Fruit fly (Drosophila melanogaster) whole organism, embryonic: ENCODE results near the gene dbr.
A peak's percentile ranks its signal among the peaks of the same experiment; 100 is the strongest.

ENCODE experiments used
- Blimp-1 ChIP-seq: fragments of 200-800 bp; sonication (Bioruptor generic); optimal IDR thresholded peaks from 3 replicates; lab custom pipeline; 2018; ENCODE audit warnings: missing biosample characterization, missing genetic modification characterization, mild to moderate bottlenecking, moderate library complexity, missing genetic modification reagents
- CG11247 ChIP-seq: fragments of 200-800 bp; sonication (Bioruptor generic); IDR thresholded peaks from 2 replicates; pipeline ENCODE4 v1.3.6; 2022; ENCODE audit warnings: missing biosample characterization, missing genetic modification characterization
- CG11504 ChIP-seq: fragments of 200-800 bp; sonication (Bioruptor generic); optimal IDR thresholded peaks from 3 replicates; lab custom pipeline; 2019; ENCODE audit warnings: missing biosample characterization, mild to moderate bottlenecking, missing genetic modification characterization, moderate library complexity
- CG12071 ChIP-seq: fragments of 200-800 bp; sonication (Bioruptor generic); optimal IDR thresholded peaks from 3 replicates; lab custom pipeline; 2018; ENCODE audit warnings: missing biosample characterization, mild to moderate bottlenecking, missing genetic modification characterization
- CG12155 ChIP-seq: fragments of 200-800 bp; sonication (Bioruptor generic); optimal IDR thresholded peaks from 3 replicates; lab custom pipeline; 2016; ENCODE audit warnings: missing biosample characterization, missing genetic modification characterization
- CG12236 ChIP-seq: fragments of 200-800 bp; sonication (Bioruptor generic); optimal IDR thresholded peaks from 2 replicates; lab custom pipeline; 2016; ENCODE audit warnings: missing biosample characterization, missing genetic modification characterization
- CG13894 ChIP-seq: fragments of 200-800 bp; sonication (Bioruptor generic); optimal IDR thresholded peaks from 3 replicates; lab custom pipeline; 2018; ENCODE audit warnings: missing biosample characterization, mild to moderate bottlenecking, missing genetic modification characterization, moderate library complexity
- CG15011 ChIP-seq: fragments of 200-800 bp; sonication (Bioruptor generic); optimal IDR thresholded peaks from 3 replicates; lab custom pipeline; 2018; ENCODE audit warnings: missing biosample characterization, mild to moderate bottlenecking, missing genetic modification characterization
- CG17802 ChIP-seq: fragments of 200-800 bp; sonication (Bioruptor generic); optimal IDR thresholded peaks from 2 replicates; lab custom pipeline; 2018; ENCODE audit warnings: missing biosample characterization, mild to moderate bottlenecking, missing genetic modification characterization, moderate library complexity
- CG18599 ChIP-seq: fragments of 200-800 bp; sonication (Bioruptor generic); optimal IDR thresholded peaks from 3 replicates; lab custom pipeline; 2017; ENCODE audit warnings: missing biosample characterization, missing genetic modification characterization, mild to moderate bottlenecking, moderate library complexity, missing genetic modification reagents
- CG2129 ChIP-seq: fragments of 200-800 bp; sonication (Bioruptor generic); IDR thresholded peaks from 2 replicates; pipeline ENCODE4 v1.3.6; 2022; ENCODE audit warnings: missing biosample characterization, missing genetic modification characterization; ENCODE audit not compliant: partially characterized antibody
- CG30020 ChIP-seq: fragments of 200-800 bp; optimal IDR thresholded peaks from 2 replicates; lab custom pipeline; 2019; ENCODE audit warnings: missing biosample characterization, mild to moderate bottlenecking, missing genetic modification characterization, moderate library complexity
- CG31365 ChIP-seq: fragments of 200-800 bp; sonication (Bioruptor generic); optimal IDR thresholded peaks from 2 replicates; lab custom pipeline; 2018; ENCODE audit warnings: missing biosample characterization, mild to moderate bottlenecking, missing genetic modification characterization
- CG3838 ChIP-seq: fragments of 200-800 bp; sonication (Bioruptor generic); optimal IDR thresholded peaks from 3 replicates; lab custom pipeline; 2016; ENCODE audit warnings: missing biosample characterization, missing genetic modification characterization
- CG4404 ChIP-seq: fragments of 200-800 bp; sonication (Bioruptor generic); IDR thresholded peaks from 2 replicates; pipeline ENCODE4 v1.3.6; 2022; ENCODE audit warnings: missing biosample characterization, missing genetic modification characterization
- CG4854 ChIP-seq: fragments of 200-800 bp; sonication (Bioruptor generic); optimal IDR thresholded peaks from 2 replicates; lab custom pipeline; 2016; ENCODE audit warnings: missing biosample characterization, missing genetic modification characterization, inconsistent platforms
- CG6654 ChIP-seq: fragments of 200-800 bp; sonication (Bioruptor generic); optimal IDR thresholded peaks from 2 replicates; lab custom pipeline; 2017; ENCODE audit warnings: missing biosample characterization, mild to moderate bottlenecking, missing genetic modification characterization
- CG6683 ChIP-seq: fragments of 200-800 bp; sonication (Bioruptor generic); optimal IDR thresholded peaks from 2 replicates; lab custom pipeline; 2017; ENCODE audit warnings: missing biosample characterization, mild to moderate bottlenecking, missing genetic modification characterization, missing genetic modification reagents
- CG7963 ChIP-seq: fragments of 200-800 bp; sonication (Bioruptor generic); IDR thresholded peaks from 3 replicates; pipeline ENCODE4 v1.3.6; 2022; ENCODE audit warnings: missing biosample characterization, missing genetic modification characterization; ENCODE audit not compliant: partially characterized antibody
- CG8089 ChIP-seq: fragments of 200-800 bp; sonication (Bioruptor generic); optimal IDR thresholded peaks from 3 replicates; lab custom pipeline; 2016; ENCODE audit warnings: missing biosample characterization, missing genetic modification characterization
- CG8924 ChIP-seq: fragments of 200-800 bp; optimal IDR thresholded peaks from 3 replicates; lab custom pipeline; 2019; ENCODE audit warnings: missing biosample characterization, mild to moderate bottlenecking, missing genetic modification characterization, moderate library complexity
- Camta ChIP-seq: fragments of 200-800 bp; sonication (Bioruptor generic); optimal IDR thresholded peaks from 2 replicates; lab custom pipeline; 2016; ENCODE audit warnings: missing biosample characterization, missing genetic modification characterization
- Doc2 ChIP-seq: fragments of 200-800 bp; sonication (Bioruptor generic); IDR thresholded peaks from 2 replicates; pipeline ENCODE4 v1.3.6; 2022; ENCODE audit warnings: missing biosample characterization, missing genetic modification characterization
- Drgx ChIP-seq: fragments of 200-800 bp; sonication (Bioruptor generic); IDR thresholded peaks from 2 replicates; pipeline ENCODE4 v1.3.6; 2022; ENCODE audit warnings: missing biosample characterization, missing genetic modification characterization
- Ets65A ChIP-seq: fragments of 200-800 bp; sonication (Bioruptor generic); peaks from one replicate; lab custom pipeline; 2016; ENCODE audit warnings: missing biosample characterization, missing genetic modification characterization
- Fer1 ChIP-seq: fragments of 200-800 bp; sonication (Bioruptor generic); optimal IDR thresholded peaks from 2 replicates; lab custom pipeline; 2017; ENCODE audit warnings: missing biosample characterization, mild to moderate bottlenecking, missing genetic modification characterization
- HLH54F ChIP-seq: fragments of 200-800 bp; sonication (Bioruptor generic); optimal IDR thresholded peaks from 3 replicates; lab custom pipeline; 2016; ENCODE audit warnings: missing biosample characterization, missing genetic modification characterization
- Med ChIP-seq: fragments of 200-800 bp; sonication (Bioruptor generic); peaks from one replicate; lab custom pipeline; 2016; ENCODE audit warnings: missing biosample characterization, missing genetic modification characterization, mild to moderate bottlenecking, inconsistent platforms, moderate library complexity
- Mes4 ChIP-seq: fragments of 200-800 bp; sonication (Bioruptor generic); optimal IDR thresholded peaks from 2 replicates; lab custom pipeline; 2016; ENCODE audit warnings: missing biosample characterization, missing genetic modification characterization
- Myb ChIP-seq: fragments of 200-800 bp; sonication (Bioruptor generic); optimal IDR thresholded peaks from 2 replicates; lab custom pipeline; 2016; ENCODE audit warnings: missing biosample characterization, missing genetic modification characterization
- Scr ChIP-seq: fragments of 200-800 bp; sonication (Bioruptor generic); IDR thresholded peaks from 2 replicates; pipeline ENCODE4 v1.3.6; 2022; ENCODE audit warnings: missing biosample characterization, missing genetic modification characterization; ENCODE audit not compliant: partially characterized antibody
- Side ChIP-seq: fragments of 200-800 bp; sonication (Bioruptor generic); optimal IDR thresholded peaks from 2 replicates; lab custom pipeline; 2016; ENCODE audit warnings: missing biosample characterization, missing genetic modification characterization
- abd-A ChIP-seq: fragments of 200-800 bp; sonication (Bioruptor generic); optimal IDR thresholded peaks from 3 replicates; lab custom pipeline; 2019; ENCODE audit warnings: missing biosample characterization, mild to moderate bottlenecking, missing genetic modification characterization, moderate library complexity
- caup ChIP-seq: fragments of 200-800 bp; sonication (Bioruptor generic); optimal IDR thresholded peaks from 3 replicates; lab custom pipeline; 2017; ENCODE audit warnings: missing biosample characterization, mild to moderate bottlenecking, missing genetic modification characterization, moderate library complexity; ENCODE audit not compliant: severe bottlenecking
- crc ChIP-seq: fragments of 200-800 bp; sonication (Bioruptor generic); optimal IDR thresholded peaks from 2 replicates; lab custom pipeline; 2016; ENCODE audit warnings: missing biosample characterization, missing genetic modification characterization
- ems ChIP-seq: fragments of 200-800 bp; sonication (Bioruptor generic); optimal IDR thresholded peaks from 3 replicates; lab custom pipeline; 2016; ENCODE audit warnings: missing biosample characterization, missing genetic modification characterization
- insv ChIP-seq, 2 experiments: fragments of 200-800 bp; sonication (Bioruptor generic); optimal IDR thresholded peaks; 3 replicates each; lab custom pipeline; 2016 to 2018; ENCODE audit warnings: missing biosample characterization in 2 of 2, missing genetic modification characterization in 2 of 2
- kay ChIP-seq: fragments of 200-800 bp; sonication (Bioruptor generic); optimal IDR thresholded peaks from 2 replicates; lab custom pipeline; 2016; ENCODE audit warnings: missing biosample characterization, missing genetic modification characterization
- lbe ChIP-seq: fragments of 200-800 bp; sonication (Bioruptor generic); optimal IDR thresholded peaks from 2 replicates; lab custom pipeline; 2016; ENCODE audit warnings: missing biosample characterization, mild to moderate bottlenecking, missing genetic modification characterization
- mam ChIP-seq: fragments of 200-800 bp; sonication (Bioruptor generic); optimal IDR thresholded peaks from 3 replicates; lab custom pipeline; 2016; ENCODE audit warnings: missing biosample characterization, missing genetic modification characterization
- p53 ChIP-seq: fragments of 200-800 bp; sonication (Bioruptor generic); optimal IDR thresholded peaks from 2 replicates; lab custom pipeline; 2016; ENCODE audit warnings: missing biosample characterization, missing genetic modification characterization
- peb ChIP-seq: fragments of 200-800 bp; sonication (Bioruptor generic); IDR thresholded peaks from 2 replicates; pipeline ENCODE4 v1.3.6; 2022; ENCODE audit warnings: missing biosample characterization, missing genetic modification characterization
- pho ChIP-seq: fragments of 200-800 bp; sonication (Bioruptor generic); optimal IDR thresholded peaks from 2 replicates; lab custom pipeline; 2016; ENCODE audit warnings: missing biosample characterization, missing genetic modification characterization
- phol ChIP-seq: fragments of 200-800 bp; sonication (Bioruptor generic); optimal IDR thresholded peaks from 3 replicates; lab custom pipeline; 2018; ENCODE audit warnings: missing biosample characterization, mild to moderate bottlenecking, missing genetic modification characterization, moderate library complexity
- sc ChIP-seq, 3 experiments: fragments of >200 bp in 2 of 3; fragments of 200-800 bp in 1 of 3; sonication (Bioruptor generic) in 1 of 3; optimal IDR thresholded peaks; 2 replicates in 2 of 3; 3 replicates in 1 of 3; lab custom pipeline; 2017; ENCODE audit warnings: mild to moderate bottlenecking in 1 of 3, missing biosample characterization in 1 of 3, missing genetic modification characterization in 1 of 3, missing genetic modification reagents in 1 of 3
- sens-2 ChIP-seq: fragments of 200-800 bp; sonication (Bioruptor generic); IDR thresholded peaks from 2 replicates; pipeline ENCODE4 v1.3.6; 2022; ENCODE audit warnings: missing biosample characterization, missing genetic modification characterization
- sob ChIP-seq: fragments of 200-800 bp; sonication (Bioruptor generic); IDR thresholded peaks from 2 replicates; pipeline ENCODE4 v1.3.6; 2022; ENCODE audit warnings: missing biosample characterization, missing genetic modification characterization
- unc-4 ChIP-seq: fragments of 200-800 bp; sonication (Bioruptor generic); IDR thresholded peaks from 2 replicates; pipeline ENCODE4 v1.3.6; 2022; ENCODE audit warnings: missing biosample characterization, missing genetic modification characterization; ENCODE audit not compliant: partially characterized antibody
- unpg ChIP-seq: fragments of 200-800 bp; sonication (Bioruptor generic); optimal IDR thresholded peaks from 3 replicates; lab custom pipeline; 2018; ENCODE audit warnings: missing biosample characterization, mild to moderate bottlenecking, missing genetic modification characterization, moderate library complexity

dbr gene

DNA sequence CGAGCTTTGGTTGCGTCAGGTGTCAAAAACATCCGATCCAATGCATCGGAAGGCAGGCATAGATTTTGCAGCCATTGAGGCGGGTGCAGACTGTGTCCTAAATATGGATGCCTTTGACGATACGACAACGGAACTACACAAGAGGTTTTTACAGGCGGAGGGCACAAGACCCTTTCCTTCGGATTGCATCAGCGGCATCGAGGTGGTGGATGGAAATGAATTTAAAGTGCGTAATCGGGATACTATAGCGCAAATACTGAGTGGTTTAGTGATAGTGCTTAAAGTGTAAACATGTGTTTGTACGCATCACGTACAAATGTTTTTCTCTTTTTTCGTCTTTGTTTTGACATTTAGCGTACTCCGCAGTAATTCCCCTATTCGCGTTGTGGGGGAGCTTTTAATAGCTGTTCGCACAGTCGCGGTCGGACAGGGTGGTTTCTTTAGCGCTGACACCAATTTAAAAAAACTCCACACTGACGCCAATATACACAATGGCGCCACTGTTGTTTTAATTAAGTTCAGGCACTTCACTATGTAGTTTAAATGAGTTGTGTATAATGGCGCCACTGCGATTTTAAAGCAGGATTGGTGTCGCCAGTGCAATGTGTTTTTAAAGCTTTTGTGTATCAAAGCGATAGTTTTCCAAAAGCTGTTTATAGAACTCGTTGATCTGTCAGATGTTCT is 6.6 kb downstream of the dbr start:
- TF ChIP-seq Drgx (GFP tag; lab: Robert Waterston, UW) (0 out of 2 replicates have a peak, but pooled peaks have one; percentile 11), pho (GFP tag; lab: Kevin White, UChicago) (peak; percentile 0), Camta (GFP tag; lab: Kevin White, UChicago) (peak; percentile 39), kay (GFP tag; lab: Kevin White, UChicago) (no peak), Med (GFP tag; lab: Kevin White, UChicago) (peak; percentile 94), phol (tag; lab: Kevin White, UChicago) (peak; percentile 9), Blimp-1 (GFP tag; lab: Kevin White, UChicago) (peak; percentile 16), lbe (peak; percentile 31), CG18599 (GFP tag; lab: Kevin White, UChicago) (peak; percentile 56), CG3838 (no peak), Ets65A (GFP tag; lab: Kevin White, UChicago) (no peak), CG6683 (GFP tag; lab: Kevin White, UChicago) (no peak), CG2129 (GFP tag; lab: Robert Waterston, UW) (no peak), caup (GFP tag; lab: Kevin White, UChicago) (peak; percentile 70), insv (GFP tag; optimal IDR thresholded peaks at IDR 0.05; lab: Kevin White, UChicago) (no peak), CG31365 (tag; lab: Kevin White, UChicago) (peak; percentile 90), CG6654 (no peak), sc (optimal IDR thresholded peaks at IDR 0.05; lab: Kevin White, UChicago) (no peak), sc (GFP tag; optimal IDR thresholded peaks at IDR 0.05; lab: Kevin White, UChicago) (no peak), crc (no peak), mam (GFP tag; lab: Kevin White, UChicago) (peak; percentile 25), Scr (GFP tag; lab: Robert Waterston, UW) (peak; percentile 54; the same call in 1 of the 2 replicates), ems (GFP tag; lab: Kevin White, UChicago) (no peak), Doc2 (no peak), CG12071 (GFP tag; lab: Kevin White, UChicago) (peak; percentile 27), CG4404 (GFP tag; lab: Robert Waterston, UW) (no peak), Side (GFP tag; lab: Kevin White, UChicago) (no peak), sob (GFP tag; lab: Robert Waterston, UW) (peak; percentile 61), HLH54F (peak; percentile 15), CG12155 (GFP tag; lab: Kevin White, UChicago) (peak; percentile 95), CG11247 (peak; percentile 76), CG13894 (tag; lab: Kevin White, UChicago) (peak; percentile 91), Myb (GFP tag; lab: Kevin White, UChicago) (peak; percentile 42), CG11504 (tag; lab: Kevin White, UChicago) (peak; percentile 47), CG4854 (GFP tag; lab: Kevin White, UChicago) (peak; percentile 30), CG12236 (GFP tag; lab: Kevin White, UChicago) (no peak), p53 (peak; percentile 54), CG7963 (GFP tag; lab: Robert Waterston, UW) (no peak), peb (0 out of 2 replicates have a peak, but pooled peaks have one; percentile 6), unc-4 (GFP tag; lab: Robert Waterston, UW) (peak; percentile 66), CG17802 (no peak), Fer1 (GFP tag; lab: Kevin White, UChicago) (peak; percentile 35), CG8089 (GFP tag; lab: Kevin White, UChicago) (peak; percentile 33), Mes4 (GFP tag; lab: Kevin White, UChicago) (peak; percentile 43), CG30020 (no peak), sens-2 (GFP tag; lab: Robert Waterston, UW) (no peak), CG8924 (no peak), unpg (GFP tag; lab: Kevin White, UChicago) (peak; percentile 49), abd-A (tag; lab: Kevin White, UChicago) (peak; percentile 99), CG15011 (GFP tag; lab: Kevin White, UChicago) (no peak)
